Worm (Caenorhabditis elegans) whole organism, L4 larva: ENCODE results near the gene pms-2.

ENCODE experiments used
- dve-1 ChIP-seq: sonication (generic microtip); optimal IDR thresholded peaks from 2 replicates; lab custom pipeline; 2017; ENCODE audit warnings: antibody characterized with exemption, mild to moderate bottlenecking, missing genetic modification characterization, missing compliant biosample characterization; ENCODE audit not compliant: insufficient read depth
- egl-43 ChIP-seq: fragments of 200-800 bp; sonication (Bioruptor generic); IDR thresholded peaks from 2 replicates; pipeline ENCODE4 v1.3.6; 2022; ENCODE audit warnings: missing genetic modification reagents, missing genetic modification characterization, missing compliant biosample characterization
- fkh-10 ChIP-seq: fragments of 150-350 bp; optimal IDR thresholded peaks from 2 replicates; lab custom pipeline; 2014; ENCODE audit warnings: missing biosample characterization, missing genetic modification reagents, missing genetic modification characterization
- madf-9 ChIP-seq: fragments of 200-800 bp; sonication (Bioruptor generic); conservative IDR thresholded peaks from 2 replicates; pipeline ENCODE4 v1.3.6; 2022; ENCODE audit warnings: missing genetic modification reagents, missing genetic modification characterization, missing compliant biosample characterization
- nhr-76 ChIP-seq: fragments of 150-350 bp; optimal IDR thresholded peaks from 2 replicates; lab custom pipeline; 2014; ENCODE audit warnings: missing biosample characterization, missing genetic modification characterization
- pha-4 ChIP-seq, 2 experiments: fragments of 150-350 bp in 1 of 2; fragments of 200-800 bp in 1 of 2; sonication (Bioruptor generic) in 1 of 2; IDR thresholded peaks in 1 of 2; optimal IDR thresholded peaks in 1 of 2; 2 replicates each; pipeline versions ENCODE4 v1.3.6 to Lab custom; 2014 to 2022; ENCODE audit warnings: missing genetic modification characterization in 2 of 2, missing genetic modification reagents in 2 of 2, missing biosample characterization in 1 of 2, missing compliant biosample characterization in 1 of 2
- pqm-1 ChIP-seq: sonication (generic microtip); optimal IDR thresholded peaks from 2 replicates; lab custom pipeline; 2017; ENCODE audit warnings: missing biosample characterization, missing genetic modification characterization
- set-16 ChIP-seq: fragments of 200-800 bp; sonication (Bioruptor generic); IDR thresholded peaks from 2 replicates; pipeline ENCODE4 v1.3.6; 2022; ENCODE audit warnings: missing genetic modification reagents, missing genetic modification characterization, missing compliant biosample characterization
- vab-7 ChIP-seq: fragments of 200-800 bp; sonication (Bioruptor generic); IDR thresholded peaks from 2 replicates; pipeline ENCODE4 v1.3.6; 2022; ENCODE audit warnings: missing genetic modification reagents, missing genetic modification characterization, missing compliant biosample characterization

- TF ChIP-seq set-16 (no peak), pha-4 (GFP tag; IDR thresholded peaks at IDR 0.05; lab: Robert Waterston, UW) (no peak), pha-4 (tag; optimal IDR thresholded peaks at IDR 0.05; lab: Kevin White, UChicago) (no peak), pqm-1 (tag; lab: Kevin White, UChicago) (peak; percentile 78), egl-43 (GFP tag; lab: Robert Waterston, UW) (no peak), nhr-76 (tag; lab: Kevin White, UChicago) (no peak), fkh-10 (no peak), madf-9 (GFP tag; lab: Robert Waterston, UW) (no peak; the same call in 1 of the 2 replicates), dve-1 (tag; lab: Kevin White, UChicago) (peak; percentile 77), vab-7 (GFP tag; lab: Robert Waterston, UW) (no peak)
Measured at ce11 chrV:11534495-11535189, 35.8 kb downstream of the pms-2 start.
